Fruit fly (Drosophila melanogaster) whole organism, adult: ENCODE data around the gene vri.

Experiments used
- CG11617 ChIP-seq: fragments of 200-800 bp; sonication (Bioruptor generic); optimal IDR thresholded peaks from 2 replicates; lab custom pipeline; 2017; ENCODE audit warnings: mild to moderate bottlenecking, missing biosample characterization, missing genetic modification reagents, missing genetic modification characterization
- CG12768 ChIP-seq: fragments of 200-800 bp; sonication (Bioruptor generic); optimal IDR thresholded peaks from 2 replicates; lab custom pipeline; 2017; ENCODE audit warnings: missing biosample characterization, missing genetic modification characterization, mild to moderate bottlenecking, moderate library complexity, missing genetic modification reagents
- CG14711 ChIP-seq: fragments of 200-800 bp; sonication (Bioruptor generic); optimal IDR thresholded peaks from 2 replicates; lab custom pipeline; 2018; ENCODE audit warnings: missing biosample characterization, mild to moderate bottlenecking, missing genetic modification characterization, moderate library complexity
- CG1620 ChIP-seq: fragments of 200-800 bp; sonication (Bioruptor generic); optimal IDR thresholded peaks from 2 replicates; lab custom pipeline; 2016; ENCODE audit warnings: missing biosample characterization, missing genetic modification characterization
- CG33017 ChIP-seq: fragments of 200-800 bp; sonication (Bioruptor generic); optimal IDR thresholded peaks from 2 replicates; lab custom pipeline; 2018; ENCODE audit warnings: missing biosample characterization, mild to moderate bottlenecking, missing genetic modification characterization, moderate library complexity
- CG5204 ChIP-seq: fragments of 200-800 bp; sonication (Bioruptor generic); optimal IDR thresholded peaks from 2 replicates; lab custom pipeline; 2016; ENCODE audit warnings: missing biosample characterization, missing genetic modification characterization
- CG7045 ChIP-seq: fragments of 200-800 bp; sonication (Bioruptor generic); optimal IDR thresholded peaks from 2 replicates; lab custom pipeline; 2017; ENCODE audit warnings: missing biosample characterization, mild to moderate bottlenecking, missing genetic modification characterization
- CG7101 ChIP-seq: fragments of 200-800 bp; sonication (Bioruptor generic); optimal IDR thresholded peaks from 2 replicates; lab custom pipeline; 2018; ENCODE audit warnings: missing biosample characterization, mild to moderate bottlenecking, missing genetic modification characterization, moderate library complexity
- Clk ChIP-seq: fragments of 200-800 bp; sonication (Bioruptor generic); optimal IDR thresholded peaks from 2 replicates; lab custom pipeline; 2017; ENCODE audit warnings: missing biosample characterization, missing genetic modification characterization
- Crg-1 ChIP-seq: fragments of 200-800 bp; sonication (Bioruptor generic); optimal IDR thresholded peaks from 2 replicates; lab custom pipeline; 2016; ENCODE audit warnings: missing biosample characterization, missing genetic modification characterization
- Hr96 ChIP-seq: fragments of 200-800 bp; sonication (Bioruptor generic); optimal IDR thresholded peaks from 2 replicates; lab custom pipeline; 2016; ENCODE audit warnings: missing biosample characterization, missing genetic modification characterization
- Mnt ChIP-seq: fragments of 200-800 bp; sonication (Bioruptor generic); optimal IDR thresholded peaks from 2 replicates; lab custom pipeline; 2016; ENCODE audit warnings: missing biosample characterization, mild to moderate bottlenecking, missing genetic modification characterization
- bab1 ChIP-seq: fragments of 200-800 bp; sonication (Bioruptor generic); optimal IDR thresholded peaks from 3 replicates; lab custom pipeline; 2019; ENCODE audit warnings: missing biosample characterization, mild to moderate bottlenecking, missing genetic modification characterization, moderate library complexity
- cic ChIP-seq: fragments of 200-800 bp; sonication (Bioruptor generic); optimal IDR thresholded peaks from 2 replicates; lab custom pipeline; 2017; ENCODE audit warnings: missing biosample characterization, mild to moderate bottlenecking, missing genetic modification characterization, moderate library complexity
- cnc ChIP-seq, 2 experiments: fragments of >200 bp; optimal IDR thresholded peaks; 2 replicates each; lab custom pipeline; 2017
- kay ChIP-seq: fragments of 200-800 bp; sonication (Bioruptor generic); peaks from one replicate; lab custom pipeline; 2016; ENCODE audit warnings: missing biosample characterization, missing genetic modification characterization, borderline replicate concordance
- ovo ChIP-seq: fragments of 200-800 bp; sonication (Bioruptor generic); optimal IDR thresholded peaks from 2 replicates; lab custom pipeline; 2016; ENCODE audit warnings: missing biosample characterization, missing genetic modification characterization
- pad ChIP-seq: fragments of 200-800 bp; sonication (Bioruptor generic); optimal IDR thresholded peaks from 3 replicates; lab custom pipeline; 2017; ENCODE audit warnings: missing biosample characterization, missing genetic modification characterization, mild to moderate bottlenecking, moderate library complexity, missing genetic modification reagents
- tj ChIP-seq: fragments of 200-800 bp; sonication (Bioruptor generic); optimal IDR thresholded peaks from 3 replicates; lab custom pipeline; 2017; ENCODE audit warnings: missing biosample characterization, mild to moderate bottlenecking, missing genetic modification characterization, moderate library complexity
- toe ChIP-seq: fragments of 200-800 bp; sonication (Bioruptor generic); optimal IDR thresholded peaks from 2 replicates; lab custom pipeline; 2016; ENCODE audit warnings: missing biosample characterization, missing genetic modification characterization

The vri gene

DNA sequence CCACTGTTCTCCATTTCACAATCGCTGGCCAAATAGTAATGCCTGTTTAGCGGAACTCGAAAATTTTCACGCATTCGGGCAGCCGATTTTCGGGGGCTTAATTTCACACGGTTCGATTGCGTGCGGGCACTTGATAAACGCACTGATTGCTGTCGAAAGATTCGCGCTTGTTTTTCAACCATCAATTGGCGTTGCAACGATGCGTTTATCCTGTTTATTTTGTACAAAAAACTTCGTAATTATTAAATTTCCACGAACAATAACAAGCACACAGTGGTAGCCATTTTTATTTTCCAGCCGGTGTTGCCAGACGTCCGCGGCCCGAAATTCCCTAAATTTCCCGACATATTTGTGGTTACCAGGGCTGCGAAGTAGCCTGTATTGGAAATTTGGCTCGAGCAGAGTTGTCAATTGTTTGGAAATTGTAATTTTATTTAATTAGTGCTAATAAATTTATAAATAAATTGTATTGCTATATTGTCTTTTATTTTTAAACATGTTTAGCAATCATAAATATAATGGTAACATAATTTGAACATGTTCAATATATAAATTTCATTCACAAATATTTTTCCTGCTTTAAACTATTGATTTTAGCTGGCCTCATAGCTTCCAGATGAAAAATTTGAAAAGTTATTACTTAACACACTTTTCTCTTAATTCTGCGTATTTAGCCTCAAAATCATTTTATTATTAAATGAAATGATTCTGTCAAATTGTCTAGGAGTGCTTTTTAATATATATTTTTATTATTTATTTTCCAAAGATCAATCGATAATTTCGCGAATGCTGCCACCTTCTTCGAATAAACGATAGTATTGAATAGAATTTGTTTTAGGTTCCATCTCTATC, 37.9 kb downstream of the vri start, which contains the start of the genes Ncoa6 and cype:
Gene Ncoa6, minus strand, starts transcription at position 270 of the 852 bp plus-strand sequence.
Gene cype, plus strand, starts transcription at position 814 of the 852 bp plus-strand sequence.
- no peak for TF ChIP-seq CG5204 (GFP tag; lab: Kevin White, UChicago)
- TF ChIP-seq CG7045, result peak; percentile 56
- peak; percentile 91 for TF ChIP-seq CG14711 (tag; lab: Kevin White, UChicago)
- TF ChIP-seq CG33017 (tag; lab: Kevin White, UChicago), result peak; percentile 56
- TF ChIP-seq cnc (optimal IDR thresholded peaks at IDR 0.05; lab: Kevin White, UChicago), result no peak
- TF ChIP-seq ovo (GFP tag; lab: Kevin White, UChicago), result peak; percentile 63
- peak; percentile 76 for TF ChIP-seq toe (GFP tag; lab: Kevin White, UChicago)
- TF ChIP-seq tj (GFP tag; lab: Kevin White, UChicago), result peak; percentile 37
- TF ChIP-seq CG1620 (GFP tag; lab: Kevin White, UChicago), result peak; percentile 40
- peak; percentile 14 for TF ChIP-seq cic (GFP tag; lab: Kevin White, UChicago)
- TF ChIP-seq Clk (GFP tag; lab: Kevin White, UChicago), result no peak
- peak; percentile 33 for TF ChIP-seq Hr96
- TF ChIP-seq pad, result peak; percentile 25
- no peak for TF ChIP-seq kay (GFP tag; lab: Kevin White, UChicago)
- peak; percentile 74 for TF ChIP-seq CG11617 (GFP tag; lab: Kevin White, UChicago)
- TF ChIP-seq Crg-1 (GFP tag; lab: Kevin White, UChicago), result no peak
- TF ChIP-seq CG7101 (tag; lab: Kevin White, UChicago), result peak; percentile 80
- TF ChIP-seq Mnt (GFP tag; lab: Kevin White, UChicago), result peak; percentile 29
- TF ChIP-seq bab1 (GFP tag; lab: Kevin White, UChicago), result peak; percentile 4
- peak; percentile 1 for TF ChIP-seq CG12768 (GFP tag; lab: Kevin White, UChicago)

DNA sequence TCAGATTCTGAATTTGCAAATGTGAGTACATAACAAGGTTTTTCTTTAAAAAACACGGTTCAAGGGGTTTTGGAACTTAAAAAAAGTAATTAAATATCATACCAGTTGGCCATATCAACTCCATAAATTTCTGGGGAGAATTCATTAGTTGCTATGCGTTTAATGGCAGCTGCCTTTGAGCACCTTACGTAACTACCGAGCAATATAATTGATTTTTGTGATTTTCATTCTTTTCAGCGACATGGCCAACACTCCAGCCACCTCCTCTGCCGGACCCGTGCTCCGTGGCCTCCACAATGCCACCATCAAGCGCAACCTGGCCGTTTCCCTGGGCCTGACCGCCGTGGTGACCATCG, 38.5 kb downstream of the vri start:
- TF ChIP-seq toe (GFP tag; lab: Kevin White, UChicago), result no peak
- TF ChIP-seq ovo (GFP tag; lab: Kevin White, UChicago), result no peak
- no peak for TF ChIP-seq Hr96
- no peak for TF ChIP-seq CG12768 (GFP tag; lab: Kevin White, UChicago)
- no peak for TF ChIP-seq Crg-1 (GFP tag; lab: Kevin White, UChicago)

DNA sequence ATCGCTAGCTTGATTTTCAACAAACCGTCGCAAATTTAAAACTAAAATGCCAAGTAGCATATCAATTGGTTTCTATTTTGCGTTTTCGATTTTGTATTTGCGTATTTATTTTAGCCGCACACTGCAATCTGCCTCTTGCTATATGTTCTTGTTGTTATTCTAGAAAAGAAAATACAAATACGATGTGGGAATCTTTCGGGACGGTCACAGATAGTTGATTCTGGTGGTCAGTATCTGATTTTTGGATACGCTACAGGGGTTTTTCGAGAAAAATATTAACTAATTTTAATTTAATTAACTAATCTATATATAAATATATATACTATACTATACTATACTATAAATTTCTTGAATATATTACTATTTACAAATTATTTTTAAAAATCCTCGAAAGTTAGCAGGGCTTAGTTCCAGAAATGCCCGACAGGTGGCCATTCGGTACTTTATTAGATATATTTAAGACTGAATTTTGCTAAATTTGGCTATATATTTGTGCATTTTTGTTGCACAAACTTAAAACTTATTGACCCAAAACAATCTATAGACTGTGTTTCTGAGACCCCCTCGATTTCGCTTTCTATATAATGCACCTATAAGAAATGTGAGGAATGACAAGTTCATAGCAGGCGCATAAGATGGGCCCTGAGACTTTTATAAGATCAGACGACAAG, 40.2 kb downstream of the vri start, which contains the start of gene CG14022:
Gene CG14022, minus strand, starts transcription at position 51 of the 671 bp plus-strand sequence.
- TF ChIP-seq CG5204 (GFP tag; lab: Kevin White, UChicago), result no peak
- no peak for TF ChIP-seq toe (GFP tag; lab: Kevin White, UChicago)
- TF ChIP-seq CG1620 (GFP tag; lab: Kevin White, UChicago), result no peak
- no peak for TF ChIP-seq cnc (optimal IDR thresholded peaks at IDR 0.05; lab: Kevin White, UChicago)

DNA sequence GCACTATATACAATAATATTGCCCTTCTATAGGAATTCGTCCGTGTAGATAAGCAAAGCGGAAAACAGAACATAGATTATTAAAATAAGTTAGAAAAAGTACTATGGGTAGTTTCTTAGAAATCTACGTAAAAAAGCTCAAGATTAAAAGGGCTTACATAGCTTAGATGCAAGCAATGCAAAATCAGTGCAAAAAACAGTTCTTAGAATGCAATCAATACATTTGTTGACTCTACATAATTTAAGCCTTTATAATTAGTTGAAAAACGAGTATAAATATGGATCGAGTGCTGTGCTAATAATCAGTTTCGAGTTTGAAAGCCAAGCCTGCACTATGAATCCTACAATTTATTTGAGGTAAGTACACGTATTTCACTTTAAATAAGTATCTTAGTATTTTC, 40.8 kb downstream of the vri start, which contains the start of gene TotM:
Gene TotM, plus strand, starts transcription at position 301 of the 400 bp plus-strand sequence.
- TF ChIP-seq CG7101 (tag; lab: Kevin White, UChicago) (no peak), CG7045 (no peak), kay (GFP tag; lab: Kevin White, UChicago) (no peak), CG11617 (GFP tag; lab: Kevin White, UChicago) (no peak), CG5204 (GFP tag; lab: Kevin White, UChicago) (no peak), bab1 (GFP tag; lab: Kevin White, UChicago) (no peak), ovo (GFP tag; lab: Kevin White, UChicago) (no peak), CG1620 (GFP tag; lab: Kevin White, UChicago) (no peak), Hr96 (no peak)

DNA sequence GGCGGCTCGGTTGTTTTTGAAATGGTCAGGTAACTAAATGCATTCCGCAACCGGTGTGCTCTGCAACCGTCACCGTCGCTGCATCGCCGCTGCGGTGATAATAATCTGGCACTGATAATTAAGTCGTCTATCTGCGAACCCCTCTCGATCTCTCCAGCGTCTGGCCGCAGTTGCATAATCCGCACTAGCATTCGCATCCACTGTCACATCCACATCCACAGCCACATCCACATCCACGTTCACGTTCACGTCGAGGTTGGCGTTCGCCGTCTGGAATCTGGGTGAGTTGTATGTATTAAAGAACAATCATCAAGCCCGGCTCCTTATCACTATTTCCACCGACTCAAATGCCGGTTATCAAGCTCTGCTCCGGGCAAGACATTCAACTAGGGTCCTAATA, 43.8 kb downstream of the vri start:
- TF ChIP-seq cic (GFP tag; lab: Kevin White, UChicago), result peak; percentile 68
- no peak for TF ChIP-seq Hr96

DNA sequence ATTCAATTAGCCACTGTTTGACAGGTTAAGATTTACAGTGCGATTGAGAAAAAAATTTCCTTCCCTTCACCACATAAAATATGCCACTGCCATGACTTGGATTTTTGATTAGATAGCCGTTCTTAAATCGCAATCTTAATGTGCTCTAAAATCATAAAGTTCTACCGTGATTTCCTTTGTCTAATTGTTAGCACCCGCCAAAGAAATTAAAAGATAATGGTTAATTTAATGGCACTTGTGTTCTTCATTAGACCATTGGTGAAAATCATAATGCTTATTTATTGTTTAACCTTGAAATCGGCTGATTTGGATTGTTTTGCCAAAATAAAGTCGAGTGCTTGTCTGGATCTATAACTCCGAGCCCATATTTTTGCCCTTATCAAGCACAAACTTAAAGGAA, 48.4 kb downstream of the vri start:
- TF ChIP-seq pad (no peak), bab1 (GFP tag; lab: Kevin White, UChicago) (no peak), CG12768 (GFP tag; lab: Kevin White, UChicago) (no peak), Clk (GFP tag; lab: Kevin White, UChicago) (no peak), cic (GFP tag; lab: Kevin White, UChicago) (no peak), kay (GFP tag; lab: Kevin White, UChicago) (no peak), Crg-1 (GFP tag; lab: Kevin White, UChicago) (no peak), CG7045 (no peak)
